Worm (Caenorhabditis elegans) whole organism, L4/young adult: ENCODE results near the gene nspg-13.

Experiments
- W03F9.2 ChIP-seq: fragments of 150-350 bp; optimal IDR thresholded peaks from 2 replicates; lab custom pipeline; 2014; ENCODE audit warnings: missing biosample characterization, missing genetic modification characterization
- dao-5 ChIP-seq: sonication (generic microtip); optimal IDR thresholded peaks from 2 replicates; lab custom pipeline; 2016; ENCODE audit warnings: missing genotype, missing genetic modification characterization, moderate library complexity, missing compliant biosample characterization
- him-1 ChIP-seq: sonication (generic microtip); optimal IDR thresholded peaks from 2 replicates; lab custom pipeline; 2016; ENCODE audit warnings: missing genotype, missing genetic modification reagents, missing genetic modification characterization, missing compliant biosample characterization

ce11 chrX:5255320-5255719 is 326 bp downstream of the nspg-13 start:
- TF ChIP-seq W03F9.2 (tag; lab: Kevin White, UChicago), result no peak
- TF ChIP-seq dao-5 (tag; lab: Kevin White, UChicago), result no peak
- no peak for TF ChIP-seq him-1 (tag; lab: Kevin White, UChicago)
